Worm (Caenorhabditis elegans) whole organism, mixed stage, embryonic: ENCODE measurements around the gene nep-16.

Experiments
- ceh-39 ChIP-seq: fragments of 150-350 bp; optimal IDR thresholded peaks from 2 replicates; lab custom pipeline; 2014; ENCODE audit warnings: missing biosample characterization, missing genetic modification characterization
- nhr-12 ChIP-seq: fragments of 150-350 bp; optimal IDR thresholded peaks from 2 replicates; lab custom pipeline; 2014; ENCODE audit warnings: missing biosample characterization, missing genetic modification characterization
- nhr-237 ChIP-seq: fragments of 150-350 bp; optimal IDR thresholded peaks from 2 replicates; lab custom pipeline; 2014; ENCODE audit warnings: missing biosample characterization, missing genetic modification characterization
- pha-4 ChIP-seq: fragments of 150-350 bp; optimal IDR thresholded peaks from 2 replicates; lab custom pipeline; 2018; ENCODE audit warnings: missing biosample characterization, missing genetic modification reagents, missing genetic modification characterization
- tbx-8 ChIP-seq: fragments of 200-800 bp; sonication (Bioruptor generic); optimal IDR thresholded peaks from 2 replicates; lab custom pipeline; 2018; ENCODE audit warnings: mild to moderate bottlenecking, missing genetic modification characterization, moderate library complexity, missing compliant biosample characterization
- ztf-11 ChIP-seq: fragments of 150-350 bp; optimal IDR thresholded peaks from 2 replicates; lab custom pipeline; 2014; ENCODE audit warnings: missing biosample characterization, missing genetic modification characterization

ce11 chrIV:7674874-7675273 is 33.2 kb upstream of the nep-16 start, which contains the start of gene itr-1:
- TF ChIP-seq nhr-237 (tag; lab: Kevin White, UChicago) (no peak), tbx-8 (GFP tag; lab: Kevin White, UChicago) (no peak), pha-4 (no peak), ztf-11 (no peak), nhr-12 (tag; lab: Kevin White, UChicago) (no peak), ceh-39 (tag; lab: Kevin White, UChicago) (no peak)
